Worm (Caenorhabditis elegans): ENCODE measurements around the gene dlat-1.
A peak's percentile ranks its signal among the peaks of the same experiment; 100 is the strongest.

The dlat-1 gene

ce11 chrV:14419855-14420254 is 27.2 kb downstream of the dlat-1 start:
- TF ChIP-seq rec-8 (tag; optimal IDR thresholded peaks at IDR 0.05), result peak in 1 of 2 experiments; percentile 32
- no peak for TF ChIP-seq ama-1 (optimal IDR thresholded peaks at IDR 0.05)
- peak in 1 of 2 experiments; percentile 58 for TF ChIP-seq ama-1 (GFP tag; optimal IDR thresholded peaks at IDR 0.05)
- TF ChIP-seq hrde-1 (tag; optimal IDR thresholded peaks at IDR 0.05; ENCODE audit: borderline replicate concordance), result peak; percentile 77
- no peak for TF ChIP-seq cebp-1 (GFP tag; IDR thresholded peaks at IDR 0.05)
- TF ChIP-seq cebp-1 (tag; optimal IDR thresholded peaks at IDR 0.05), result peak; percentile 8
- TF ChIP-seq ztf-28 (GFP tag; IDR thresholded peaks at IDR 0.05), result no peak
- peak; percentile 4 for TF ChIP-seq lin-54 (GFP tag; optimal IDR thresholded peaks at IDR 0.05)
- peak; percentile 51; the same call in 1 of the 2 replicates for TF ChIP-seq pbrm-1 (GFP tag; IDR thresholded peaks at IDR 0.05)
- no peak for TF ChIP-seq ccch-3 (GFP tag; optimal IDR thresholded peaks at IDR 0.05)
- no peak for TF ChIP-seq egl-44 (GFP tag; IDR thresholded peaks at IDR 0.05)
- peak; percentile 21 for TF ChIP-seq repo-1 (tag; optimal IDR thresholded peaks at IDR 0.05)
- peak; percentile 83; the same call in 1 of the 2 replicates for TF ChIP-seq Y95B8A.8 (GFP tag; IDR thresholded peaks at IDR 0.05)
- peak; percentile 8 for TF ChIP-seq snpc-3.4 (tag; optimal IDR thresholded peaks at IDR 0.05)

- TF ChIP-seq ztf-3 (GFP tag; optimal IDR thresholded peaks at IDR 0.05), result no peak
- peak; percentile 46; the same call in 1 of the 2 replicates for TF ChIP-seq F33H1.4 (GFP tag; IDR thresholded peaks at IDR 0.05)
- TF ChIP-seq lsl-1 (GFP tag; optimal IDR thresholded peaks at IDR 0.05), result peak; percentile 58
Measured at ce11 chrV:14417735-14418134, 29.4 kb downstream of the dlat-1 start, which contains the start of the genes nxf-2 and set-31. Gene nxf-2 (minus strand): TSS chrV:14417835. Gene set-31 (plus strand): TSS chrV:14417903.

- peak; percentile 51 for TF ChIP-seq F23B12.7 (tag; optimal IDR thresholded peaks at IDR 0.05; ENCODE audit: insufficient read depth)
- no peak for TF ChIP-seq F10E7.11 (tag; optimal IDR thresholded peaks at IDR 0.05)
- TF ChIP-seq F49E8.2 (tag; optimal IDR thresholded peaks at IDR 0.05; ENCODE audit: insufficient read depth), result no peak
- no peak for TF ChIP-seq madf-10 (tag; optimal IDR thresholded peaks at IDR 0.05)
- TF ChIP-seq attf-5 (GFP tag; optimal IDR thresholded peaks at IDR 0.05), result peak; percentile 56
- TF ChIP-seq lin-26 (GFP tag; IDR thresholded peaks at IDR 0.05), result 0 out of 2 replicates have a peak, but pooled peaks have one; percentile 5
- TF ChIP-seq B0336.3 (GFP tag; IDR thresholded peaks at IDR 0.05), result peak; percentile 14; the same call in 1 of the 2 replicates
- peak; percentile 77 for TF ChIP-seq lsl-1 (GFP tag; optimal IDR thresholded peaks at IDR 0.05)
- peak; percentile 60; the same call in 1 of the 2 replicates for TF ChIP-seq nfyb-1 (GFP tag; IDR thresholded peaks at IDR 0.05)
- 0 out of 2 replicates have a peak, but pooled peaks have one; percentile 35 for TF ChIP-seq hsf-1 (GFP tag; IDR thresholded peaks at IDR 0.05)
- TF ChIP-seq tbp1 (GFP tag; optimal IDR thresholded peaks at IDR 0.05), result peak; percentile 19
- peak; percentile 39 for TF ChIP-seq lin-54 (GFP tag; optimal IDR thresholded peaks at IDR 0.05)
- TF ChIP-seq atf-7 (tag; optimal IDR thresholded peaks at IDR 0.05), result peak; percentile 73
- TF ChIP-seq lin-40 (tag; optimal IDR thresholded peaks at IDR 0.05), result peak; percentile 68
- TF ChIP-seq ztf-28 (GFP tag; IDR thresholded peaks at IDR 0.05), result no peak
- TF ChIP-seq him-1 (tag; optimal IDR thresholded peaks at IDR 0.05), result no peak
- no peak for TF ChIP-seq cebp-2 (GFP tag; IDR thresholded peaks at IDR 0.05)
- TF ChIP-seq snpc-4 (GFP tag; optimal IDR thresholded peaks at IDR 0.05), result no peak
- TF ChIP-seq snpc-4 (tag; optimal IDR thresholded peaks at IDR 0.05), result peak in 3 of 4 experiments; percentile 50 to 72 (median 61)
- 0 out of 2 replicates have a peak, but pooled peaks have one; percentile 36 for TF ChIP-seq rcor-1 (GFP tag; IDR thresholded peaks at IDR 0.05)
- TF ChIP-seq chd-7 (tag; optimal IDR thresholded peaks at IDR 0.05), result no peak
- TF ChIP-seq ceh-100 (GFP tag; IDR thresholded peaks at IDR 0.05), result peak; percentile 44; the same call in 1 of the 2 replicates
- peak; percentile 83 for TF ChIP-seq nhr-80 (tag; optimal IDR thresholded peaks at IDR 0.05)
- TF ChIP-seq nhr-27 (tag; optimal IDR thresholded peaks at IDR 0.05), result no peak
- TF ChIP-seq bed-2 (GFP tag; IDR thresholded peaks at IDR 0.05), result no peak
- TF ChIP-seq fkh-3 (tag; optimal IDR thresholded peaks at IDR 0.05), result no peak
- no peak for TF ChIP-seq nhr-90 (tag; optimal IDR thresholded peaks at IDR 0.05)
- 0 out of 2 replicates have a peak, but pooled peaks have one; percentile 31 for TF ChIP-seq ekl-4 (GFP tag; IDR thresholded peaks at IDR 0.05)
- peak; percentile 54; the same call in 1 of the 2 replicates for TF ChIP-seq cebp-1 (GFP tag; IDR thresholded peaks at IDR 0.05)
- TF ChIP-seq cebp-1 (tag; optimal IDR thresholded peaks at IDR 0.05), result peak; percentile 90
- peak; percentile 74 for TF ChIP-seq ZK185.1 (tag; optimal IDR thresholded peaks at IDR 0.05; ENCODE audit: poor library complexity, severe bottlenecking)
Measured at ce11 chrV:14414964-14415564, 32.0 kb downstream of the dlat-1 start, which contains the start of the genes nxf-1 and C15H11.11. Gene nxf-1 (minus strand): TSS chrV:14415014. Gene C15H11.11 (plus strand): TSS chrV:14415499.
